Fruit fly (Drosophila melanogaster): ENCODE measurements around the gene Smyd3.

Smyd3 gene

DNA sequence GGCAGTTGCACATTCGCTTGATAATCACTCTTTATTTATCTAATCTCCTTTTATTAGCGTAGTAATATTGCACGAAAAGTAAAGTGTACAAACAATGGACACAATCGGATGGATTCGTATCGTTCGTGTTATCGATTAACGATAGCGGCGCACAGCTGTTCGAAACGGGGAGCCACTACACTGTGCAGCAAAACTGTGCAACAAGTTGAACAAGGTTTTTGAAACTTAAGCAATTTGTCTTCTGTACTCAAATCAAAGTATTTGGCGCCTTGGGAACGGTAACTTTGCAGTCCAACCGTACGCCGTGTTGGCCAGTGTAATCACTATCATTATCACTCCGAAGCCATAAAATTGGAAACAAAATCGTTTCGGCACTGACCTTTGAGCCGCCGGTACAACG is 11.0 kb upstream of the Smyd3 start, which contains the start of the genes Tsp3A and Seipin (continued):
- TF ChIP-seq zen (tag; optimal IDR thresholded peaks at IDR 0.05), result peak; percentile 38
- TF ChIP-seq Scr (GFP tag; IDR thresholded peaks at IDR 0.05; ENCODE audit: partially characterized antibody), result peak; percentile 65
- TF ChIP-seq tup (GFP tag; optimal IDR thresholded peaks at IDR 0.05), result peak; percentile 49

DNA sequence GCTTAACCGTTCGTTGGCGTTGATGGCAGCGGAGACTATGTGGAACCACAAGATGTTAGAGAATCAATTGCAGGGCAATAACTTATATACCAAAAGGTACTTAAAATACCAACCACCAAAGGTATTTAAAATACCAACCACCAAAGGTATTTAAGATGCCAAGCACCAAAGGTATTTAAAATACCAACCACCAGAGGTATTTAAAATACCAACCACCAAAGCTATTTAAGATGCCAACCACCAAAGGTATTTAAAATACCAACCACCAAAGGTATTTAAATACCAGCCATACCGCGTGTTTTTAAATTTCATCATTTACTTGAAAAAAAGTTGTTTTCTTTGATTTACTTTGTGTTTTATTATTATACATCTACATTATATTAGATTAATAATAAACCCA is 8.7 kb upstream of the Smyd3 start:
- TF ChIP-seq sqz (GFP tag; optimal IDR thresholded peaks at IDR 0.05) (no peak), pzg (GFP tag; optimal IDR thresholded peaks at IDR 0.05) (peak; percentile 68), gfzf (GFP tag; optimal IDR thresholded peaks at IDR 0.05) (peak; percentile 70), Dek (tag; optimal IDR thresholded peaks at IDR 0.05) (no peak), CG9797 (GFP tag; optimal IDR thresholded peaks at IDR 0.05) (peak; percentile 32), Lhr (GFP tag; optimal IDR thresholded peaks at IDR 0.05) (peak; percentile 49), Dp (GFP tag; optimal IDR thresholded peaks at IDR 0.05) (peak; percentile 77), BEAF-32 (GFP tag; optimal IDR thresholded peaks at IDR 0.05) (peak; percentile 5), nmo (GFP tag; optimal IDR thresholded peaks at IDR 0.05) (no peak)

DNA sequence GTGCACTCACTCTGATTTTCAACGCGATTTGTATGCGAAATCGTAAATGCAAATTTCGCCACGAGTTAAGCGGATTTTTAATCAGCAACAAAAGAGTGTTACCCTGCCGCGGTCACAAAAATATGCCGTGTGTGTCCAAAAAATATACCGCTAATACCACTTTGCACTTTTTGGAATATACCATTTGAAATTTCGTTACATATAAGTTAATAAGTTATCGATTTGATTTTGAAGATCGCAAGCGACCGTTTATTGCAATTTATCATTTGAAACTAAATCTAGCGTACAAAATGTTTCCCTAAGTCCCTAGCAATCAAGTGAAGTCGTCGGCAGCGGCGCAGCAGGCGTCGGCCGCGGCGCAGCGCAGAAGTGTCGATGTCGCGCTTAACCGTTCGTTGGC is 1.6 kb upstream of the Smyd3 start, which contains the start of gene eIF3g1:
Gene eIF3g1 (minus strand): TSS at position 101 of the 400 bp plus-strand sequence.
- TF ChIP-seq MESR4 (GFP tag; optimal IDR thresholded peaks at IDR 0.05) (peak; percentile 85), CG9797 (GFP tag; optimal IDR thresholded peaks at IDR 0.05) (peak; percentile 12), gfzf (GFP tag; optimal IDR thresholded peaks at IDR 0.05) (peak; percentile 70), pzg (GFP tag; optimal IDR thresholded peaks at IDR 0.05) (peak; percentile 41), Dp (GFP tag; optimal IDR thresholded peaks at IDR 0.05) (peak; percentile 27)

DNA sequence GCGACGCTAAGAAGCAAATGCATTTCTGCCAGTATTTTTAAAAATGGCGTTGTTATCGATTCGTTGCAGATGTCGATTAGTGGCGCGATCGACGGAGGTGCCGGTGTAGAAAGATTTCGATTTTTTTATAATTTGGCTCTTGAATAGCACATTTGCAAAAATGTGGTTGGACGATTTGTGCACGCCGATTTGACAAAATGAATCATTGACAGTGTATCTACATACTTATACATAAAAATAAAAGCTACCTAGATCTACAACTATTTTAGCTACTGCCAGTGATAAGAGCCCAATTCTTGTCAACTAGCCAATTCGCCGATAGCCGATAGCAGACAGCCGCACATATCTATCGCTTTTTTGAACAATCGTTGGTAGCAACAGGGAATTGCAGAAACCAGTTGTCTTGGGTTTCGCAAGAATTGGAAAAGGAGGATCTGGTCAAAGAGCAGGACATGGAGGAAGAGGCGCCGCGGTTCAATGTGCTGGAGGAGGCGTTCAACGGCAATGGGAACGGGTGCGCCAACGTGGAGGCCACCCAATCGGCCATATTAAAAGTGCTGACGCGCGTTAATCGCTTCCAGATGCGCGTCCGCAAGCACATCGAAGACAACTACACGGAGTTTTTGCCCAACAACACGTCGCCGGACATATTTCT is 4.7 kb downstream of the Smyd3 start, which contains the start of the genes Klp3A and Zw10:
Gene Klp3A (minus strand): TSS at position 202 of the 655 bp plus-strand sequence.
Gene Zw10 (plus strand): TSS at position 347 of the 655 bp plus-strand sequence.
- TF ChIP-seq Asciz (GFP tag; optimal IDR thresholded peaks at IDR 0.05) (no peak), CG42726 (GFP tag; IDR thresholded peaks at IDR 0.05; ENCODE audit: partially characterized antibody) (no peak), HLH4C (GFP tag; IDR thresholded peaks at IDR 0.05; ENCODE audit: partially characterized antibody) (peak; percentile 86), CG12299 (tag; optimal IDR thresholded peaks at IDR 0.05) (no peak), Dip3 (GFP tag; optimal IDR thresholded peaks at IDR 0.05) (no peak), bcd (GFP tag; optimal IDR thresholded peaks at IDR 0.05) (no peak), BtbVII (GFP tag; optimal IDR thresholded peaks at IDR 0.05) (no peak), Opbp (GFP tag; IDR thresholded peaks at IDR 0.05; ENCODE audit: partially characterized antibody) (no peak), CG14667 (GFP tag; IDR thresholded peaks at IDR 0.05) (no peak), ewg (GFP tag; optimal IDR thresholded peaks at IDR 0.05) (no peak), Sin3A (optimal IDR thresholded peaks at IDR 0.05) (peak; percentile 68), psq (GFP tag; optimal IDR thresholded peaks at IDR 0.05) (no peak), Camta (GFP tag; optimal IDR thresholded peaks at IDR 0.05) (peak; percentile 11), CG13123 (GFP tag; optimal IDR thresholded peaks at IDR 0.05) (no peak), oc (tag; optimal IDR thresholded peaks at IDR 0.05) (no peak), ind (GFP tag; optimal IDR thresholded peaks at IDR 0.05) (no peak), Ets97D (GFP tag; optimal IDR thresholded peaks at IDR 0.05) (peak; percentile 26), btn (GFP tag; optimal IDR thresholded peaks at IDR 0.05) (no peak), sd (tag; optimal IDR thresholded peaks at IDR 0.05) (no peak), CG6175 (GFP tag; IDR thresholded peaks at IDR 0.05) (no peak), trem (tag; optimal IDR thresholded peaks at IDR 0.05) (peak; percentile 33), Usf (GFP tag; optimal IDR thresholded peaks at IDR 0.05) (no peak), CG9437 (GFP tag; optimal IDR thresholded peaks at IDR 0.05) (no peak), Bgb (GFP tag; IDR thresholded peaks at IDR 0.05; ENCODE audit: partially characterized antibody) (peak; percentile 44; the same call in 1 of the 2 replicates), Trl (optimal IDR thresholded peaks at IDR 0.05) (no peak), Trl (GFP tag; optimal IDR thresholded peaks at IDR 0.05) (no peak), CG13775 (GFP tag; optimal IDR thresholded peaks at IDR 0.05) (peak; percentile 28), CG7786 (GFP tag; optimal IDR thresholded peaks at IDR 0.05) (no peak), Lim3 (GFP tag; IDR thresholded peaks at IDR 0.05) (no peak), Ssrp (tag; optimal IDR thresholded peaks at IDR 0.05) (no peak), CG2889 (GFP tag; IDR thresholded peaks at IDR 0.05) (no peak)
